Worm (Caenorhabditis elegans) whole organism, L4 larva: ENCODE measurements around the gene sri-19.

Source experiments
- D1046.2 ChIP-seq: fragments of 200-800 bp; sonication (Bioruptor generic); IDR thresholded peaks from 2 replicates; pipeline ENCODE4 v1.3.6; 2022; ENCODE audit warnings: missing genetic modification characterization, missing compliant biosample characterization
- F10B5.3 ChIP-seq: sonication (generic microtip); optimal IDR thresholded peaks from 2 replicates; lab custom pipeline; 2016; ENCODE audit warnings: mild to moderate bottlenecking, missing genetic modification characterization, missing compliant biosample characterization
- F37D6.2 ChIP-seq: sonication (generic microtip); optimal IDR thresholded peaks from 2 replicates; lab custom pipeline; 2016; ENCODE audit warnings: mild to moderate bottlenecking, missing genetic modification characterization, missing compliant biosample characterization
- F49E8.2 ChIP-seq: sonication (generic microtip); optimal IDR thresholded peaks from 2 replicates; lab custom pipeline; 2016; ENCODE audit warnings: missing compliant biosample characterization, mild to moderate bottlenecking, missing genetic modification characterization, borderline replicate concordance
- T20F7.1 ChIP-seq: fragments of 200-800 bp; sonication (Bioruptor generic); optimal IDR thresholded peaks from 2 replicates; lab custom pipeline; 2018; ENCODE audit warnings: mild to moderate bottlenecking, missing genetic modification characterization, missing compliant biosample characterization
- T26A8.4 ChIP-seq: fragments of 200-800 bp; sonication (Bioruptor generic); IDR thresholded peaks from 2 replicates; pipeline ENCODE4 v1.3.6; 2022; ENCODE audit warnings: missing genetic modification characterization, missing compliant biosample characterization
- Y105C5A.15 ChIP-seq: fragments of 200-800 bp; sonication (Bioruptor generic); IDR thresholded peaks from 2 replicates; pipeline ENCODE4 v1.3.6; 2022; ENCODE audit warnings: missing genetic modification characterization, missing compliant biosample characterization
- ZK546.5 ChIP-seq, 2 experiments: sonication (generic microtip); optimal IDR thresholded peaks; 2 replicates each; lab custom pipeline; 2017; ENCODE audit warnings: missing biosample characterization in 2 of 2, missing genetic modification characterization in 2 of 2
- aly-2 ChIP-seq: sonication (generic microtip); optimal IDR thresholded peaks from 2 replicates; lab custom pipeline; 2018; ENCODE audit warnings: missing biosample characterization, missing genetic modification characterization
- ama-1 ChIP-seq: fragments of 150-350 bp; optimal IDR thresholded peaks from 2 replicates; lab custom pipeline; 2014; ENCODE audit warnings: inconsistent platforms, mixed read lengths
- ceh-28 ChIP-seq: fragments of 150-350 bp; optimal IDR thresholded peaks from 2 replicates; lab custom pipeline; 2014; ENCODE audit warnings: missing biosample characterization, missing genetic modification reagents, missing genetic modification characterization
- ceh-82 ChIP-seq: sonication (generic microtip); optimal IDR thresholded peaks from 2 replicates; lab custom pipeline; 2017; ENCODE audit warnings: missing biosample characterization, missing genetic modification characterization
- daf-16 ChIP-seq, 3 experiments: sonication (generic microtip); optimal IDR thresholded peaks; 2 replicates each; lab custom pipeline; 2016 to 2017; ENCODE audit warnings: missing genetic modification characterization in 3 of 3, missing genetic modification reagents in 3 of 3, mild to moderate bottlenecking in 2 of 3, missing compliant biosample characterization in 2 of 3, missing biosample characterization in 1 of 3, moderate library complexity in 1 of 3
- dmd-8 ChIP-seq: fragments of 200-800 bp; sonication (Bioruptor generic); IDR thresholded peaks from 2 replicates; pipeline ENCODE4 v1.3.6; 2022; ENCODE audit warnings: missing genetic modification characterization, missing compliant biosample characterization
- dmd-9 ChIP-seq: fragments of 200-800 bp; sonication (Bioruptor generic); IDR thresholded peaks from 2 replicates; pipeline ENCODE4 v1.3.6; 2022; ENCODE audit warnings: missing genetic modification reagents, missing genetic modification characterization, missing compliant biosample characterization
- duxl-1 ChIP-seq: sonication (generic microtip); optimal IDR thresholded peaks from 2 replicates; lab custom pipeline; 2016; ENCODE audit warnings: mild to moderate bottlenecking, missing genetic modification characterization, moderate library complexity, missing compliant biosample characterization; ENCODE audit not compliant: poor library complexity
- egl-43 ChIP-seq: fragments of 200-800 bp; sonication (Bioruptor generic); IDR thresholded peaks from 2 replicates; pipeline ENCODE4 v1.3.6; 2022; ENCODE audit warnings: missing genetic modification reagents, missing genetic modification characterization, missing compliant biosample characterization
- fkh-10 ChIP-seq: fragments of 150-350 bp; optimal IDR thresholded peaks from 2 replicates; lab custom pipeline; 2014; ENCODE audit warnings: missing biosample characterization, missing genetic modification reagents, missing genetic modification characterization
- fos-1 ChIP-seq: fragments of 150-350 bp; optimal IDR thresholded peaks from 2 replicates; lab custom pipeline; 2014; ENCODE audit warnings: missing biosample characterization, missing genetic modification characterization
- hif-1 ChIP-seq, 2 experiments: sonication (generic microtip); optimal IDR thresholded peaks; 2 replicates each; lab custom pipeline; 2016 to 2017; ENCODE audit warnings: missing compliant biosample characterization in 2 of 2, missing genetic modification characterization in 2 of 2, missing genetic modification reagents in 2 of 2, missing genotype in 2 of 2, mild to moderate bottlenecking in 1 of 2
- hlh-11 ChIP-seq: fragments of 200-800 bp; sonication (Bioruptor generic); optimal IDR thresholded peaks from 2 replicates; lab custom pipeline; 2018; ENCODE audit warnings: mild to moderate bottlenecking, missing genetic modification characterization, missing compliant biosample characterization
- hlh-30 ChIP-seq: sonication (generic microtip); optimal IDR thresholded peaks from 2 replicates; lab custom pipeline; 2017; ENCODE audit warnings: antibody characterized with exemption, mild to moderate bottlenecking, missing genetic modification characterization, missing compliant biosample characterization; ENCODE audit not compliant: insufficient read depth
- hmg-1.1 ChIP-seq: fragments of 200-800 bp; sonication (Bioruptor generic); IDR thresholded peaks from 2 replicates; pipeline ENCODE4 v1.3.6; 2022; ENCODE audit warnings: missing genetic modification reagents, missing genetic modification characterization, missing compliant biosample characterization
- lin-29 ChIP-seq: fragments of 200-800 bp; sonication (Bioruptor generic); IDR thresholded peaks from 2 replicates; pipeline ENCODE4 v1.3.6; 2022; ENCODE audit warnings: missing genetic modification reagents, missing genetic modification characterization, missing compliant biosample characterization
- lsy-2 ChIP-seq, 2 experiments: fragments of 150-350 bp in 1 of 2; sonication (generic microtip) in 1 of 2; optimal IDR thresholded peaks; 2 replicates each; lab custom pipeline; 2014 to 2017; ENCODE audit warnings: missing biosample characterization in 2 of 2, missing genetic modification characterization in 2 of 2
- madf-9 ChIP-seq: fragments of 200-800 bp; sonication (Bioruptor generic); conservative IDR thresholded peaks from 2 replicates; pipeline ENCODE4 v1.3.6; 2022; ENCODE audit warnings: missing genetic modification reagents, missing genetic modification characterization, missing compliant biosample characterization
- mep-1 ChIP-seq: fragments of 150-350 bp; sonication (generic microtip); optimal IDR thresholded peaks from 3 replicates; lab custom pipeline; 2014; ENCODE audit warnings: missing biosample characterization, missing genetic modification characterization
- mxl-2 ChIP-seq: fragments of 200-800 bp; sonication (Bioruptor generic); conservative IDR thresholded peaks from 2 replicates; pipeline ENCODE4 v1.3.6; 2022; ENCODE audit warnings: missing genetic modification reagents, missing genetic modification characterization, missing compliant biosample characterization
- mxl-3 ChIP-seq: fragments of 200-800 bp; sonication (Bioruptor generic); optimal IDR thresholded peaks from 2 replicates; lab custom pipeline; 2018; ENCODE audit warnings: mild to moderate bottlenecking, missing genetic modification characterization, missing compliant biosample characterization
- nhr-102 ChIP-seq: sonication (generic microtip); optimal IDR thresholded peaks from 2 replicates; lab custom pipeline; 2016; ENCODE audit warnings: mild to moderate bottlenecking, missing genetic modification characterization, moderate library complexity, missing compliant biosample characterization
- nhr-111 ChIP-seq: fragments of 200-800 bp; sonication (Bioruptor generic); optimal IDR thresholded peaks from 2 replicates; lab custom pipeline; 2018; ENCODE audit warnings: mild to moderate bottlenecking, missing genetic modification characterization, missing compliant biosample characterization
- nhr-237 ChIP-seq: sonication (generic microtip); optimal IDR thresholded peaks from 2 replicates; lab custom pipeline; 2017; ENCODE audit warnings: missing biosample characterization, missing genetic modification characterization
- nhr-28 ChIP-seq: fragments of 150-350 bp; optimal IDR thresholded peaks from 2 replicates; lab custom pipeline; 2014; ENCODE audit warnings: missing biosample characterization, missing genetic modification characterization
- nhr-42 ChIP-seq: fragments of 200-800 bp; sonication (Bioruptor generic); IDR thresholded peaks from 2 replicates; pipeline ENCODE4 v1.3.6; 2022; ENCODE audit warnings: missing genetic modification characterization, missing compliant biosample characterization
- nhr-48 ChIP-seq: sonication (generic microtip); optimal IDR thresholded peaks from 2 replicates; lab custom pipeline; 2016; ENCODE audit warnings: mild to moderate bottlenecking, missing genetic modification characterization, missing compliant biosample characterization
- nhr-76 ChIP-seq: fragments of 150-350 bp; optimal IDR thresholded peaks from 2 replicates; lab custom pipeline; 2014; ENCODE audit warnings: missing biosample characterization, missing genetic modification characterization
- pqm-1 ChIP-seq: sonication (generic microtip); optimal IDR thresholded peaks from 2 replicates; lab custom pipeline; 2017; ENCODE audit warnings: missing biosample characterization, missing genetic modification characterization
- rbr-2 ChIP-seq: sonication (generic microtip); optimal IDR thresholded peaks from 2 replicates; lab custom pipeline; 2016; ENCODE audit warnings: missing genotype, missing genetic modification characterization, missing compliant biosample characterization
- set-16 ChIP-seq: fragments of 200-800 bp; sonication (Bioruptor generic); IDR thresholded peaks from 2 replicates; pipeline ENCODE4 v1.3.6; 2022; ENCODE audit warnings: missing genetic modification reagents, missing genetic modification characterization, missing compliant biosample characterization
- skn-1 ChIP-seq: fragments of 150-350 bp; optimal IDR thresholded peaks from 2 replicates; lab custom pipeline; 2014; ENCODE audit warnings: missing biosample characterization, missing genetic modification characterization
- snpc-4 ChIP-seq: fragments of 150-350 bp; optimal IDR thresholded peaks from 2 replicates; lab custom pipeline; 2014; ENCODE audit warnings: missing biosample characterization, missing genetic modification characterization
- spr-3 ChIP-seq: fragments of 200-800 bp; sonication (Bioruptor generic); optimal IDR thresholded peaks from 2 replicates; lab custom pipeline; 2018; ENCODE audit warnings: mild to moderate bottlenecking, missing genetic modification characterization, missing compliant biosample characterization
- tag-97 ChIP-seq: fragments of 200-800 bp; sonication (Bioruptor generic); IDR thresholded peaks from 2 replicates; pipeline ENCODE4 v1.3.6; 2022; ENCODE audit warnings: missing genetic modification characterization, missing compliant biosample characterization
- unc-39 ChIP-seq: sonication (generic microtip); optimal IDR thresholded peaks from 2 replicates; lab custom pipeline; 2017; ENCODE audit warnings: missing biosample characterization, missing genetic modification characterization
- unc-62 ChIP-seq, 3 experiments: fragments of 150-350 bp in 1 of 3; sonication (generic microtip); optimal IDR thresholded peaks in 2 of 3; peaks in 1 of 3; 1 replicate in 1 of 3; 2 replicates in 2 of 3; lab custom pipeline; 2014 to 2017; ENCODE audit warnings: missing biosample characterization in 3 of 3, missing genetic modification characterization in 3 of 3, missing genetic modification reagents in 3 of 3, missing genotype in 1 of 3
- zag-1 ChIP-seq: fragments of 150-350 bp; optimal IDR thresholded peaks from 2 replicates; lab custom pipeline; 2014; ENCODE audit warnings: missing biosample characterization, missing genetic modification characterization
- ztf-7 ChIP-seq: fragments of 150-350 bp; optimal IDR thresholded peaks from 2 replicates; lab custom pipeline; 2014; ENCODE audit warnings: missing biosample characterization, missing genetic modification characterization

The sri-19 gene

ce11 chrIV:10935853-10936491 lies 22.2 kb upstream of the sri-19 start, which contains the start of gene lgg-2 (continued):
- TF ChIP-seq dmd-9 (no peak), ama-1 (lab: Kevin White, UChicago) (peak; percentile 19), pqm-1 (tag; lab: Kevin White, UChicago) (peak; percentile 74), zag-1 (tag; lab: Kevin White, UChicago) (peak; percentile 26), unc-62 (GFP tag; optimal IDR thresholded peaks at IDR 0.05 in 1 of 2; lab: Kevin White, UChicago) (peak in 1 of 2 experiments; percentile 99), unc-62 (tag; optimal IDR thresholded peaks at IDR 0.05; lab: Kevin White, UChicago) (peak; percentile 67), nhr-111 (GFP tag; lab: Kevin White, UChicago) (no peak), ceh-82 (tag; lab: Kevin White, UChicago) (no peak), ztf-7 (peak; percentile 85), T26A8.4 (peak; percentile 87), nhr-76 (tag; lab: Kevin White, UChicago) (peak; percentile 22), tag-97 (GFP tag; lab: Robert Waterston, UW) (no peak), unc-39 (tag; lab: Kevin White, UChicago) (no peak), set-16 (peak; percentile 76), nhr-48 (tag; lab: Kevin White, UChicago) (peak; percentile 98), mep-1 (tag; lab: Kevin White, UChicago) (peak; percentile 97), hif-1 (tag; optimal IDR thresholded peaks at IDR 0.05; lab: Kevin White, UChicago) (peak; percentile 24 to 77), fkh-10 (GFP tag; lab: Kevin White, UChicago) (peak; percentile 47)

- TF ChIP-seq nhr-237 (tag; lab: Kevin White, UChicago) (no peak), nhr-102 (tag; lab: Kevin White, UChicago) (no peak), daf-16 (GFP tag; optimal IDR thresholded peaks at IDR 0.05; lab: Kevin White, UChicago) (peak in 1 of 2 experiments; percentile 26), daf-16 (tag; optimal IDR thresholded peaks at IDR 0.05; lab: Kevin White, UChicago) (peak; percentile 94), nhr-28 (tag; lab: Kevin White, UChicago) (peak; percentile 14), T20F7.1 (GFP tag; lab: Kevin White, UChicago) (peak; percentile 56), unc-39 (tag; lab: Kevin White, UChicago) (no peak), mxl-3 (GFP tag; lab: Kevin White, UChicago) (no peak), rbr-2 (tag; lab: Kevin White, UChicago) (no peak), mxl-2 (no peak), ceh-28 (tag; lab: Kevin White, UChicago) (peak; percentile 64), D1046.2 (no peak), hlh-30 (peak; percentile 93), spr-3 (GFP tag; lab: Kevin White, UChicago) (no peak), madf-9 (GFP tag; lab: Robert Waterston, UW) (no peak), Y105C5A.15 (GFP tag; lab: Robert Waterston, UW) (no peak), ZK546.5 (tag; optimal IDR thresholded peaks at IDR 0.05; lab: Kevin White, UChicago) (no peak), snpc-4 (tag; lab: Kevin White, UChicago) (no peak), F49E8.2 (tag; lab: Kevin White, UChicago) (no peak), lin-29 (GFP tag; lab: Robert Waterston, UW) (no peak), lsy-2 (tag; optimal IDR thresholded peaks at IDR 0.05; lab: Kevin White, UChicago) (peak; percentile 32 to 77), hlh-11 (tag; lab: Kevin White, UChicago) (peak; percentile 62), nhr-111 (GFP tag; lab: Kevin White, UChicago) (no peak), hmg-1.1 (GFP tag; lab: Robert Waterston, UW) (0 out of 2 replicates have a peak, but pooled peaks have one; percentile 39), skn-1 (tag; lab: Kevin White, UChicago) (no peak), fos-1 (tag; lab: Kevin White, UChicago) (no peak), hif-1 (tag; optimal IDR thresholded peaks at IDR 0.05; lab: Kevin White, UChicago) (peak in 1 of 2 experiments; percentile 26), nhr-42 (GFP tag; lab: Robert Waterston, UW) (no peak), egl-43 (no peak), F37D6.2 (tag; lab: Kevin White, UChicago) (peak; percentile 28), duxl-1 (tag; lab: Kevin White, UChicago) (no peak), unc-62 (GFP tag; optimal IDR thresholded peaks at IDR 0.05 in 1 of 2; lab: Kevin White, UChicago) (peak in 1 of 2 experiments; percentile 67), unc-62 (tag; optimal IDR thresholded peaks at IDR 0.05; lab: Kevin White, UChicago) (no peak), dmd-8 (GFP tag; lab: Robert Waterston, UW) (no peak), aly-2 (tag; lab: Kevin White, UChicago) (no peak), F10B5.3 (tag; lab: Kevin White, UChicago) (no peak)
Observed at ce11 chrIV:10936906-10937540, 21.1 kb upstream of the sri-19 start, which contains the start of gene fic-1. TSS of gene fic-1 (plus strand) at chrIV:10937454.
